Fruit fly (Drosophila melanogaster) Kc167 (cell line): ENCODE results near the gene Tango14.

Experiments used
- Sin3A ChIP-seq: fragments of >200 bp; optimal IDR thresholded peaks from 2 replicates; lab custom pipeline; 2018; ENCODE audit warnings: missing external identifiers
- h ChIP-seq: fragments of >200 bp; optimal IDR thresholded peaks from 3 replicates; lab custom pipeline; 2018; ENCODE audit warnings: missing external identifiers
- psq ChIP-seq: fragments of >200 bp; optimal IDR thresholded peaks from 2 replicates; lab custom pipeline; 2017; ENCODE audit warnings: missing external identifiers

- TF ChIP-seq psq: no peak
- TF ChIP-seq h (lab: Kevin White, UChicago): no peak
- TF ChIP-seq Sin3A: no peak
Observed at dm6 chr2L:1177522-1177921, 19.1 kb downstream of the Tango14 start, which contains the start of gene CG4896.
